Fruit fly (Drosophila melanogaster) whole organism, embryonic: ENCODE data around the gene CG13124.
A peak's percentile ranks its signal among the peaks of the same experiment; 100 is the strongest.

ENCODE experiments used
- BtbVII ChIP-seq: fragments of 200-800 bp; sonication (Bioruptor generic); optimal IDR thresholded peaks from 3 replicates; lab custom pipeline; 2017; ENCODE audit warnings: missing biosample characterization, mild to moderate bottlenecking, missing genetic modification characterization
- CG10959 ChIP-seq: fragments of 200-800 bp; sonication (Bioruptor generic); IDR thresholded peaks from 2 replicates; pipeline ENCODE4 v1.3.6; 2022; ENCODE audit warnings: missing biosample characterization, missing genetic modification characterization
- CG13296 ChIP-seq: fragments of 200-800 bp; sonication (Bioruptor generic); optimal IDR thresholded peaks from 3 replicates; lab custom pipeline; 2018; ENCODE audit warnings: missing biosample characterization, mild to moderate bottlenecking, missing genetic modification characterization
- CG15601 ChIP-seq: fragments of 200-800 bp; sonication (Bioruptor generic); optimal IDR thresholded peaks from 3 replicates; lab custom pipeline; 2019; ENCODE audit warnings: missing biosample characterization, mild to moderate bottlenecking, missing genetic modification characterization, moderate library complexity
- CG1602 ChIP-seq: fragments of 200-800 bp; sonication (Bioruptor generic); optimal IDR thresholded peaks from 3 replicates; lab custom pipeline; 2016; ENCODE audit warnings: missing biosample characterization, missing genetic modification characterization
- CG16779 ChIP-seq: fragments of 200-800 bp; sonication (Bioruptor generic); IDR thresholded peaks from 2 replicates; pipeline ENCODE4 v1.3.6; 2022; ENCODE audit warnings: missing biosample characterization, missing genetic modification characterization
- CG16813 ChIP-seq: fragments of 200-800 bp; sonication (Bioruptor generic); IDR thresholded peaks from 3 replicates; pipeline ENCODE4 v1.3.6; 2022; ENCODE audit warnings: missing biosample characterization, missing genetic modification characterization; ENCODE audit not compliant: partially characterized antibody
- CG17829 ChIP-seq: fragments of 200-800 bp; optimal IDR thresholded peaks from 2 replicates; lab custom pipeline; 2019; ENCODE audit warnings: missing biosample characterization, mild to moderate bottlenecking, missing genetic modification characterization, moderate library complexity
- CG2116 ChIP-seq: fragments of 200-800 bp; sonication (Bioruptor generic); optimal IDR thresholded peaks from 3 replicates; lab custom pipeline; 2018; ENCODE audit warnings: missing biosample characterization, mild to moderate bottlenecking, missing genetic modification characterization
- CG2120 ChIP-seq: fragments of 200-800 bp; sonication (Bioruptor generic); optimal IDR thresholded peaks from 3 replicates; lab custom pipeline; 2016; ENCODE audit warnings: missing biosample characterization, missing genetic modification characterization
- CG43689 ChIP-seq: fragments of 200-800 bp; sonication (Bioruptor generic); IDR thresholded peaks from 2 replicates; pipeline ENCODE4 v1.3.6; 2022; ENCODE audit warnings: missing biosample characterization, missing genetic modification characterization
- CG5245 ChIP-seq: fragments of 200-800 bp; sonication (Bioruptor generic); optimal IDR thresholded peaks from 3 replicates; lab custom pipeline; 2016; ENCODE audit warnings: missing biosample characterization, missing genetic modification characterization
- CG8765 ChIP-seq: fragments of 200-800 bp; sonication (Bioruptor generic); IDR thresholded peaks from 2 replicates; pipeline ENCODE4 v1.3.6; 2022; ENCODE audit warnings: missing biosample characterization, missing genetic modification characterization
- CG9609 ChIP-seq: fragments of 200-800 bp; sonication (Bioruptor generic); optimal IDR thresholded peaks from 3 replicates; lab custom pipeline; 2016; ENCODE audit warnings: missing biosample characterization, missing genetic modification characterization
- CG9727 ChIP-seq: fragments of 200-800 bp; sonication (Bioruptor generic); optimal IDR thresholded peaks from 3 replicates; lab custom pipeline; 2017; ENCODE audit warnings: missing biosample characterization, mild to moderate bottlenecking, missing genetic modification characterization
- Dad ChIP-seq: fragments of 200-800 bp; sonication (Bioruptor generic); optimal IDR thresholded peaks from 3 replicates; lab custom pipeline; 2016; ENCODE audit warnings: missing biosample characterization, missing genetic modification characterization
- Dek ChIP-seq: fragments of 200-800 bp; sonication (Bioruptor generic); optimal IDR thresholded peaks from 3 replicates; lab custom pipeline; 2019; ENCODE audit warnings: missing biosample characterization, mild to moderate bottlenecking, missing genetic modification characterization, moderate library complexity
- Dip2 ChIP-seq: fragments of 200-800 bp; sonication (Bioruptor generic); IDR thresholded peaks from 2 replicates; pipeline ENCODE4 v1.3.6; 2022; ENCODE audit warnings: missing biosample characterization, missing genetic modification characterization
- Dref ChIP-seq: fragments of 200-800 bp; sonication (Bioruptor generic); IDR thresholded peaks from 2 replicates; pipeline ENCODE4 v1.3.6; 2022; ENCODE audit warnings: missing biosample characterization, missing genetic modification characterization
- Fer3 ChIP-seq: fragments of 200-800 bp; sonication (Bioruptor generic); optimal IDR thresholded peaks from 2 replicates; lab custom pipeline; 2018; ENCODE audit warnings: missing biosample characterization, mild to moderate bottlenecking, missing genetic modification characterization, moderate library complexity
- Hsf ChIP-seq: fragments of 200-800 bp; sonication (Bioruptor generic); optimal IDR thresholded peaks from 3 replicates; lab custom pipeline; 2016; ENCODE audit warnings: missing biosample characterization, missing genetic modification characterization
- Lhr ChIP-seq: fragments of 200-800 bp; sonication (Bioruptor generic); optimal IDR thresholded peaks from 3 replicates; lab custom pipeline; 2017; ENCODE audit warnings: mild to moderate bottlenecking, missing biosample characterization, missing genetic modification reagents, missing genetic modification characterization
- MESR4 ChIP-seq: fragments of 200-800 bp; sonication (Bioruptor generic); optimal IDR thresholded peaks from 2 replicates; lab custom pipeline; 2018; ENCODE audit warnings: missing biosample characterization, mild to moderate bottlenecking, missing genetic modification characterization, moderate library complexity
- Neu2 ChIP-seq: fragments of 200-800 bp; sonication (Bioruptor generic); optimal IDR thresholded peaks from 3 replicates; lab custom pipeline; 2016; ENCODE audit warnings: missing biosample characterization, missing genetic modification characterization, borderline replicate concordance
- Optix ChIP-seq: fragments of 200-800 bp; sonication (Bioruptor generic); IDR thresholded peaks from 3 replicates; pipeline ENCODE4 v1.3.6; 2022; ENCODE audit warnings: missing biosample characterization, missing genetic modification characterization
- Sin3A ChIP-seq: fragments of >200 bp; optimal IDR thresholded peaks from 2 replicates; lab custom pipeline; 2018
- Spps ChIP-seq: fragments of 200-800 bp; sonication (Bioruptor generic); optimal IDR thresholded peaks from 2 replicates; lab custom pipeline; 2018; ENCODE audit warnings: missing biosample characterization, mild to moderate bottlenecking, missing genetic modification characterization
- Ssrp ChIP-seq: fragments of 200-800 bp; sonication (Bioruptor generic); optimal IDR thresholded peaks from 2 replicates; lab custom pipeline; 2018; ENCODE audit warnings: missing biosample characterization, mild to moderate bottlenecking, missing genetic modification characterization, moderate library complexity
- ase ChIP-seq: fragments of 200-800 bp; sonication (Bioruptor generic); IDR thresholded peaks from 3 replicates; pipeline ENCODE4 v1.3.6; 2022; ENCODE audit warnings: missing biosample characterization, missing genetic modification characterization
- bigmax ChIP-seq: fragments of 200-800 bp; sonication (Bioruptor generic); optimal IDR thresholded peaks from 2 replicates; lab custom pipeline; 2018; ENCODE audit warnings: missing biosample characterization, mild to moderate bottlenecking, missing genetic modification characterization
- bowl ChIP-seq: fragments of 200-800 bp; sonication (Bioruptor generic); IDR thresholded peaks from 2 replicates; pipeline ENCODE4 v1.3.6; 2022; ENCODE audit warnings: missing biosample characterization, missing genetic modification characterization
- cg ChIP-seq: fragments of 200-800 bp; sonication (Bioruptor generic); optimal IDR thresholded peaks from 3 replicates; lab custom pipeline; 2019; ENCODE audit warnings: missing biosample characterization, mild to moderate bottlenecking, missing genetic modification characterization, moderate library complexity
- crp ChIP-seq, 2 experiments: fragments of 200-800 bp; sonication (Bioruptor generic); optimal IDR thresholded peaks; 2 replicates in 1 of 2; 3 replicates in 1 of 2; lab custom pipeline; 2017; ENCODE audit warnings: missing biosample characterization in 2 of 2, missing genetic modification characterization in 2 of 2, mild to moderate bottlenecking in 1 of 2, moderate library complexity in 1 of 2
- dan ChIP-seq: fragments of 200-800 bp; sonication (Bioruptor generic); IDR thresholded peaks from 2 replicates; pipeline ENCODE4 v1.3.6; 2022; ENCODE audit warnings: missing biosample characterization, missing genetic modification characterization
- fu2 ChIP-seq: fragments of 200-800 bp; sonication (Bioruptor generic); optimal IDR thresholded peaks from 2 replicates; lab custom pipeline; 2016; ENCODE audit warnings: missing biosample characterization, missing genetic modification characterization
- gcm ChIP-seq: fragments of 200-800 bp; sonication (Bioruptor generic); optimal IDR thresholded peaks from 2 replicates; lab custom pipeline; 2019; ENCODE audit warnings: missing biosample characterization, mild to moderate bottlenecking, missing genetic modification characterization, moderate library complexity
- gem ChIP-seq: fragments of 200-800 bp; sonication (Bioruptor generic); optimal IDR thresholded peaks from 2 replicates; lab custom pipeline; 2019; ENCODE audit warnings: missing biosample characterization, mild to moderate bottlenecking, missing genetic modification characterization, moderate library complexity
- hkb ChIP-seq, 2 experiments: fragments of 200-800 bp in 1 of 2; fragments of >200 bp in 1 of 2; sonication (Bioruptor generic) in 1 of 2; IDR thresholded peaks in 1 of 2; optimal IDR thresholded peaks in 1 of 2; 2 replicates each; pipeline versions ENCODE4 v1.3.6 to Lab custom; 2017 to 2022; ENCODE audit warnings: missing biosample characterization in 1 of 2, missing genetic modification characterization in 1 of 2
- jigr1 ChIP-seq: fragments of 200-800 bp; sonication (Bioruptor generic); IDR thresholded peaks from 3 replicates; pipeline ENCODE4 v1.3.6; 2022; ENCODE audit warnings: missing biosample characterization, missing genetic modification characterization
- kni ChIP-seq: fragments of 200-800 bp; sonication (Bioruptor generic); optimal IDR thresholded peaks from 3 replicates; lab custom pipeline; 2017; ENCODE audit warnings: mild to moderate bottlenecking, missing biosample characterization, missing genetic modification reagents, missing genetic modification characterization
- lbe ChIP-seq: fragments of 200-800 bp; sonication (Bioruptor generic); optimal IDR thresholded peaks from 2 replicates; lab custom pipeline; 2016; ENCODE audit warnings: missing biosample characterization, mild to moderate bottlenecking, missing genetic modification characterization
- luna ChIP-seq: fragments of 200-800 bp; sonication (Bioruptor generic); optimal IDR thresholded peaks from 2 replicates; lab custom pipeline; 2016; ENCODE audit warnings: missing biosample characterization, missing genetic modification characterization
- nerfin-1 ChIP-seq: fragments of 200-800 bp; sonication (Bioruptor generic); optimal IDR thresholded peaks from 3 replicates; lab custom pipeline; 2019; ENCODE audit warnings: missing biosample characterization, mild to moderate bottlenecking, missing genetic modification characterization, moderate library complexity
- org-1 ChIP-seq: fragments of 200-800 bp; sonication (Bioruptor generic); optimal IDR thresholded peaks from 2 replicates; lab custom pipeline; 2017; ENCODE audit warnings: missing biosample characterization, missing genetic modification characterization
- phol ChIP-seq: fragments of 200-800 bp; sonication (Bioruptor generic); optimal IDR thresholded peaks from 3 replicates; lab custom pipeline; 2018; ENCODE audit warnings: missing biosample characterization, mild to moderate bottlenecking, missing genetic modification characterization, moderate library complexity
- slbo ChIP-seq: fragments of 200-800 bp; sonication (Bioruptor generic); IDR thresholded peaks from 2 replicates; pipeline ENCODE4 v1.3.6; 2022; ENCODE audit warnings: missing biosample characterization, missing genetic modification characterization
- tll ChIP-seq, 2 experiments: fragments of 200-800 bp in 1 of 2; fragments of >200 bp in 1 of 2; sonication (Bioruptor generic) in 1 of 2; optimal IDR thresholded peaks; 2 replicates each; lab custom pipeline; 2017 to 2019; ENCODE audit warnings: missing biosample characterization in 2 of 2, missing genetic modification characterization in 2 of 2, mild to moderate bottlenecking in 1 of 2, moderate library complexity in 1 of 2
- zen ChIP-seq: fragments of 200-800 bp; sonication (Bioruptor generic); optimal IDR thresholded peaks from 3 replicates; lab custom pipeline; 2018; ENCODE audit warnings: missing biosample characterization, mild to moderate bottlenecking, missing genetic modification characterization, moderate library complexity
- zfh1 ChIP-seq: fragments of 200-800 bp; sonication (Bioruptor generic); IDR thresholded peaks from 3 replicates; pipeline ENCODE4 v1.3.6; 2022; ENCODE audit warnings: missing biosample characterization, missing genetic modification characterization

The CG13124 gene

DNA sequence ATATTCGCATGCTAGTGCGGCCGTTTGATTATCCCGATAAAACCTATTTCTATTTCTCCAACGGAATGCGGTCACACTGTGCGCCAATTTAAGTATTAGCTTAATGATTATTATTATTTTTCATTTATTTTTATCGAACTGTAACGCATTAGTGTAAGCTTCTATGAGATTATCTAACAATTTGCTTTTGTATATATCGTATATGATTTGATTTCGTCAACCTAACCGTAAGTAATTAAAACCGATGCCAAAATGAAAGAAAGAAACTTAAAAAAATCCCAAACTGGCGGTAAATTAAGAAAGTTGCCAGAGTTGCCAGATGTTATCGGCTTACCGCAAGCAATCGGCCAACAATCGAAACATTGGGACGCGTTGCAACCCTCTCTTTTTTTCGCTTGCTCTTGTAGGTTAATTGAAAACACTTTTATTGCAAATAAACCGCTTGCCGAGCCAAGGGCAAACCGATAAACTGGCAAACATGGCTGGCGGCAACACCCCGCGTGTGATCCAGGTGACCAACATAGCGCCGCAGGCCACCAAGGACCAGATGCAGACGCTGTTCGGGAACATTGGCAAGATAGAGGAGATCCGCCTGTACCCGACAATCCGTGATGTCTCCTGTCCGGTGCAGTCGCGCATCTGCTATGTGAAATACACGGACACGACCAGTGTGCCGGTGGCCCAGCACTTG lies 4.3 kb upstream of the CG13124 start, which contains the start of the genes Etl1 and Srp54 (continued):
- no peak for TF ChIP-seq CG10959
- TF ChIP-seq Dek = no peak
- peak; percentile 9 for TF ChIP-seq cg
- TF ChIP-seq zfh1 (GFP tag; lab: Robert Waterston, UW) = peak; percentile 22; the same call in 1 of the 3 replicates
- TF ChIP-seq Hsf (GFP tag; lab: Kevin White, UChicago) = no peak
- TF ChIP-seq CG43689 (GFP tag; lab: Robert Waterston, UW) = no peak
- TF ChIP-seq CG16779 (GFP tag; lab: Robert Waterston, UW) = no peak
- peak; percentile 12 for TF ChIP-seq CG2120 (GFP tag; lab: Kevin White, UChicago)
- no peak for TF ChIP-seq kni
- TF ChIP-seq CG9727 = no peak
- TF ChIP-seq crp (GFP tag; optimal IDR thresholded peaks at IDR 0.05; lab: Kevin White, UChicago) = peak in 1 of 2 experiments; percentile 8
- TF ChIP-seq tll (GFP tag; optimal IDR thresholded peaks at IDR 0.05; lab: Kevin White, UChicago) = no peak
- no peak for TF ChIP-seq lbe (GFP tag; lab: Kevin White, UChicago)
- TF ChIP-seq CG17829 (tag; lab: Kevin White, UChicago) = no peak
- TF ChIP-seq hkb (optimal IDR thresholded peaks at IDR 0.05; lab: Kevin White, UChicago) = peak; percentile 84
- TF ChIP-seq hkb (GFP tag; IDR thresholded peaks at IDR 0.05; lab: Robert Waterston, UW) = no peak
- no peak for TF ChIP-seq CG9609
- peak; percentile 42 for TF ChIP-seq phol (tag; lab: Kevin White, UChicago)
- peak; percentile 93 for TF ChIP-seq Sin3A
- TF ChIP-seq CG5245 = no peak
- TF ChIP-seq BtbVII (GFP tag; lab: Kevin White, UChicago) = no peak
- no peak for TF ChIP-seq Spps (tag; lab: Kevin White, UChicago)
- no peak for TF ChIP-seq CG8765 (GFP tag; lab: Robert Waterston, UW)
- TF ChIP-seq luna = no peak
- TF ChIP-seq bigmax = peak; percentile 75
- TF ChIP-seq CG2116 (GFP tag; lab: Kevin White, UChicago) = peak; percentile 91
- TF ChIP-seq bowl (GFP tag; lab: Robert Waterston, UW) = no peak
- peak; percentile 49 for TF ChIP-seq zen (tag; lab: Kevin White, UChicago)
- no peak for TF ChIP-seq Dad
- TF ChIP-seq CG16813 (GFP tag; lab: Robert Waterston, UW) = 0 out of 3 replicates have a peak, but pooled peaks have one; percentile 1
- no peak for TF ChIP-seq Optix (GFP tag; lab: Robert Waterston, UW)
- no peak for TF ChIP-seq Ssrp
- TF ChIP-seq Dref (GFP tag; lab: Robert Waterston, UW) = peak; percentile 56
- TF ChIP-seq CG1602 (GFP tag; lab: Kevin White, UChicago) = no peak
- TF ChIP-seq nerfin-1 (tag; lab: Kevin White, UChicago) = no peak
- TF ChIP-seq dan = no peak
- no peak for TF ChIP-seq Dip2
- TF ChIP-seq gcm = peak; percentile 13
- TF ChIP-seq org-1 = no peak
- TF ChIP-seq Lhr = peak; percentile 26
- TF ChIP-seq ase = no peak
- TF ChIP-seq Fer3 (tag; lab: Kevin White, UChicago) = no peak
- TF ChIP-seq MESR4 (GFP tag; lab: Kevin White, UChicago) = peak; percentile 88
- TF ChIP-seq CG13296 (GFP tag; lab: Kevin White, UChicago) = no peak
- peak; percentile 24 for TF ChIP-seq gem (tag; lab: Kevin White, UChicago)
- no peak for TF ChIP-seq Neu2 (GFP tag; lab: Kevin White, UChicago)
- no peak for TF ChIP-seq CG15601 (tag; lab: Kevin White, UChicago)
- no peak for TF ChIP-seq fu2 (GFP tag; lab: Kevin White, UChicago)
- TF ChIP-seq slbo (GFP tag; lab: Robert Waterston, UW) = peak; percentile 17; the same call in 1 of the 2 replicates
- TF ChIP-seq jigr1 (GFP tag; lab: Robert Waterston, UW) = peak; percentile 54; the same call in 1 of the 3 replicates
